Fruit fly (Drosophila melanogaster) whole organism, wandering third instar larva: ENCODE measurements around the gene Muc68Ca.

Experiments
- CG32264 ChIP-seq: fragments of 200-800 bp; sonication (Bioruptor generic); optimal IDR thresholded peaks from 2 replicates; lab custom pipeline; 2016; ENCODE audit warnings: missing biosample characterization, missing genetic modification characterization
- CG9705 ChIP-seq: fragments of 200-800 bp; sonication (Bioruptor generic); optimal IDR thresholded peaks from 2 replicates; lab custom pipeline; 2018; ENCODE audit warnings: missing biosample characterization, mild to moderate bottlenecking, missing genetic modification characterization
- CrebA ChIP-seq: fragments of 200-800 bp; sonication (Bioruptor generic); optimal IDR thresholded peaks from 2 replicates; lab custom pipeline; 2016; ENCODE audit warnings: missing biosample characterization, mild to moderate bottlenecking, missing genetic modification characterization, borderline replicate concordance
- Dif ChIP-seq: fragments of 200-275, 200-300 bp; sonication (Bioruptor generic); optimal IDR thresholded peaks from 2 replicates; lab custom pipeline; 2018; ENCODE audit warnings: missing biosample characterization, missing genetic modification characterization; ENCODE audit not compliant: partially characterized antibody
- HLH106 ChIP-seq: fragments of 200-800 bp; optimal IDR thresholded peaks from 3 replicates; lab custom pipeline; 2019; ENCODE audit warnings: missing biosample characterization, mild to moderate bottlenecking, missing genetic modification characterization, moderate library complexity
- Hnf4 ChIP-seq: fragments of 200-800 bp; sonication (Bioruptor generic); optimal IDR thresholded peaks from 2 replicates; lab custom pipeline; 2016; ENCODE audit warnings: missing biosample characterization, mild to moderate bottlenecking, missing genetic modification characterization
- Hr83 ChIP-seq: fragments of 200-300 bp; sonication (Bioruptor generic); optimal IDR thresholded peaks from 2 replicates; lab custom pipeline; 2016; ENCODE audit warnings: missing biosample characterization, mild to moderate bottlenecking, missing genetic modification characterization, moderate library complexity; ENCODE audit not compliant: poor library complexity, severe bottlenecking
- Mio ChIP-seq: sonication (Bioruptor generic); optimal IDR thresholded peaks from 2 replicates; lab custom pipeline; 2016; ENCODE audit warnings: missing biosample characterization, missing genetic modification characterization
- Myc ChIP-seq: fragments of >200 bp; optimal IDR thresholded peaks from 2 replicates; lab custom pipeline; 2017
- N ChIP-seq: fragments of >200 bp; optimal IDR thresholded peaks from 2 replicates; lab custom pipeline; 2018; ENCODE audit warnings: missing biosample characterization, missing external identifiers, missing genetic modification characterization
- OdsH ChIP-seq: fragments of 200-800 bp; sonication (Bioruptor generic); optimal IDR thresholded peaks from 2 replicates; lab custom pipeline; 2016; ENCODE audit warnings: missing biosample characterization, mild to moderate bottlenecking, missing genetic modification characterization
- Rel ChIP-seq, 2 experiments: fragments of 200-800 bp; sonication (Bioruptor generic) in 1 of 2; optimal IDR thresholded peaks; 2 replicates in 1 of 2; 3 replicates in 1 of 2; lab custom pipeline; 2016 to 2019; ENCODE audit warnings: mild to moderate bottlenecking in 2 of 2, missing biosample characterization in 2 of 2, missing genetic modification characterization in 2 of 2, moderate library complexity in 1 of 2
- Sp1 ChIP-seq: fragments of 200-800 bp; sonication (Bioruptor generic); optimal IDR thresholded peaks from 3 replicates; lab custom pipeline; 2019; ENCODE audit warnings: missing biosample characterization, mild to moderate bottlenecking, missing genetic modification characterization, moderate library complexity
- Vsx2 ChIP-seq: fragments of 200-300, 225-300 bp; sonication (Bioruptor generic); optimal IDR thresholded peaks from 2 replicates; lab custom pipeline; 2018; ENCODE audit warnings: missing biosample characterization, missing genetic modification characterization; ENCODE audit not compliant: partially characterized antibody
- br ChIP-seq: fragments of 200-800 bp; sonication (Bioruptor generic); optimal IDR thresholded peaks from 2 replicates; lab custom pipeline; 2016; ENCODE audit warnings: missing biosample characterization, missing genetic modification characterization
- brk ChIP-seq: fragments of 200-800 bp; sonication (Bioruptor generic); optimal IDR thresholded peaks from 2 replicates; lab custom pipeline; 2016; ENCODE audit warnings: missing biosample characterization, mild to moderate bottlenecking, missing genetic modification characterization
- dl ChIP-seq, 2 experiments: fragments of 175-275, 200-275 bp in 1 of 2; fragments of 200-275 bp in 1 of 2; sonication (Bioruptor generic); optimal IDR thresholded peaks; lab custom pipeline; 2018; ENCODE audit warnings: mild to moderate bottlenecking in 2 of 2, missing biosample characterization in 2 of 2, missing genetic modification characterization in 2 of 2, moderate library complexity in 2 of 2; ENCODE audit not compliant: partially characterized antibody in 2 of 2, insufficient read depth in 1 of 2
- dmrt93B ChIP-seq: fragments of 200-800 bp; sonication (Bioruptor generic); optimal IDR thresholded peaks from 2 replicates; lab custom pipeline; 2018; ENCODE audit warnings: missing biosample characterization, mild to moderate bottlenecking, missing genetic modification characterization
- dsf ChIP-seq: sonication (Bioruptor generic); optimal IDR thresholded peaks from 2 replicates; lab custom pipeline; 2016; ENCODE audit warnings: missing biosample characterization, missing genetic modification characterization, borderline replicate concordance
- foxo ChIP-seq, 2 experiments: fragments of 200-800 bp; sonication (Bioruptor generic); optimal IDR thresholded peaks; 2 replicates in 1 of 2; 3 replicates in 1 of 2; lab custom pipeline; 2016 to 2017; ENCODE audit warnings: missing biosample characterization in 2 of 2, missing genetic modification characterization in 2 of 2
- h ChIP-seq: fragments of 200-800 bp; sonication (Bioruptor generic); optimal IDR thresholded peaks from 3 replicates; lab custom pipeline; 2016; ENCODE audit warnings: missing biosample characterization, mild to moderate bottlenecking, missing genetic modification characterization
- jim ChIP-seq: fragments of 175-275, 200-325 bp; sonication (Bioruptor generic); optimal IDR thresholded peaks from 2 replicates; lab custom pipeline; 2016; ENCODE audit warnings: missing biosample characterization, mild to moderate bottlenecking, missing genetic modification characterization
- pan ChIP-seq: fragments of >200 bp; optimal IDR thresholded peaks from 2 replicates; lab custom pipeline; 2017
- psq ChIP-seq: fragments of 200-800 bp; sonication (Bioruptor generic); optimal IDR thresholded peaks from 3 replicates; lab custom pipeline; 2017; ENCODE audit warnings: missing biosample characterization, mild to moderate bottlenecking, missing genetic modification characterization, moderate library complexity
- rgr ChIP-seq: fragments of 200-800 bp; sonication (Bioruptor generic); optimal IDR thresholded peaks from 3 replicates; lab custom pipeline; 2016; ENCODE audit warnings: missing biosample characterization, mild to moderate bottlenecking, missing genetic modification characterization
- sage ChIP-seq: fragments of 200-800 bp; sonication (Bioruptor generic); optimal IDR thresholded peaks from 2 replicates; lab custom pipeline; 2016; ENCODE audit warnings: missing biosample characterization, mild to moderate bottlenecking, missing genetic modification characterization
- sv ChIP-seq: fragments of 200-800 bp; sonication (Bioruptor generic); optimal IDR thresholded peaks from 3 replicates; lab custom pipeline; 2016; ENCODE audit warnings: missing biosample characterization, missing genetic modification characterization
- tai ChIP-seq: sonication (Bioruptor generic); optimal IDR thresholded peaks from 2 replicates; lab custom pipeline; 2016; ENCODE audit warnings: missing biosample characterization, missing genetic modification characterization
- woc ChIP-seq: sonication (Bioruptor generic); optimal IDR thresholded peaks from 2 replicates; lab custom pipeline; 2016; ENCODE audit warnings: missing biosample characterization, mild to moderate bottlenecking, missing genetic modification characterization

The Muc68Ca gene

dm6 chr3L:11626229-11626826 is 6.4 kb upstream of the Muc68Ca start, which contains the start of gene PCID2:
Gene PCID2 (plus strand): TSS chr3L:11626441.
- no peak for TF ChIP-seq Vsx2
- TF ChIP-seq Sp1 (GFP tag; lab: Kevin White, UChicago) = no peak
- no peak for TF ChIP-seq pan (lab: Kevin White, UChicago)
- TF ChIP-seq br (GFP tag; lab: Kevin White, UChicago) = no peak
- no peak for TF ChIP-seq sv (GFP tag; lab: Kevin White, UChicago)
- no peak for TF ChIP-seq dmrt93B (GFP tag; lab: Kevin White, UChicago)
- no peak for TF ChIP-seq h (GFP tag; lab: Kevin White, UChicago)
- no peak for TF ChIP-seq CG9705 (GFP tag; lab: Kevin White, UChicago)
- no peak for TF ChIP-seq dl (GFP tag; optimal IDR thresholded peaks at IDR 0.05; lab: Kevin White, UChicago; ENCODE audit: insufficient read depth in 1 of 2, partially characterized antibody in 2 of 2)
- TF ChIP-seq Dif (GFP tag; lab: Kevin White, UChicago) = no peak
- no peak for TF ChIP-seq Hr83 (GFP tag; lab: Kevin White, UChicago)

- TF ChIP-seq sage (no peak), foxo (GFP tag; optimal IDR thresholded peaks at IDR 0.05; lab: Kevin White, UChicago) (no peak), CG9705 (GFP tag; lab: Kevin White, UChicago) (no peak), Vsx2 (no peak), dsf (GFP tag; lab: Kevin White, UChicago) (no peak), Myc (lab: Kevin White, UChicago) (no peak), woc (GFP tag; lab: Kevin White, UChicago) (no peak), N (GFP tag; lab: Kevin White, UChicago) (no peak), tai (GFP tag; lab: Kevin White, UChicago) (no peak), rgr (GFP tag; lab: Kevin White, UChicago) (no peak), Mio (GFP tag; lab: Kevin White, UChicago) (no peak), jim (GFP tag; lab: Kevin White, UChicago) (no peak)
These were observed 5.8 kb upstream of the Muc68Ca start, which contains the start of gene CG6083 for dm6 chr3L:11625634-11626175. Gene CG6083 (minus strand): TSS chr3L:11626125.

DNA sequence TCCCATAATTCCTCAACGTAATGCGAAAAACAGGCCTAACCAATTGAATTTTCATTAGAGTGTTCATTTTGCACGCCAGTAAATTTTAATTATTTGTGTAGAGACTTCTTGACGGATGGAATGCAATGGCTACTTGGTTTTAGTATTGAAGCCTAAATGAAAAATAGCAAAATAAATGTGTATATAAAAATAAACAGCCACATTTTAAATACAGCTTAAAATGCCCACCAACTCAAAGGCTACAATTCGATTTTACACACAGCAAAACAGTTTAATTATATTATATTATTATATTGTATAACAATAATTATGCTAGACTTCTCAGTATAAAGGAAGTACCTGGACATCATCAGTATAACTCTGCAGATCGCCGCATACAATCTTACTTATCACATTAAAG is 4.4 kb upstream of the Muc68Ca start, which contains the start of gene Akr1B:
Gene Akr1B (minus strand): TSS at position 101 of the 400 bp plus-strand sequence.
- TF ChIP-seq sage (no peak), Sp1 (GFP tag; lab: Kevin White, UChicago) (no peak), CG32264 (GFP tag; lab: Kevin White, UChicago) (no peak), HLH106 (tag; lab: Kevin White, UChicago) (no peak), Hr83 (GFP tag; lab: Kevin White, UChicago) (no peak), dsf (GFP tag; lab: Kevin White, UChicago) (no peak), Myc (lab: Kevin White, UChicago) (no peak), br (GFP tag; lab: Kevin White, UChicago) (no peak), CrebA (GFP tag; lab: Kevin White, UChicago) (no peak), Mio (GFP tag; lab: Kevin White, UChicago) (no peak), sv (GFP tag; lab: Kevin White, UChicago) (no peak)

dm6 chr3L:11623245-11623883 is 3.5 kb upstream of the Muc68Ca start:
- no peak for TF ChIP-seq br (GFP tag; lab: Kevin White, UChicago)
- TF ChIP-seq OdsH (GFP tag; lab: Kevin White, UChicago) = peak; percentile 22
- TF ChIP-seq sv (GFP tag; lab: Kevin White, UChicago) = no peak
- peak; percentile 23 for TF ChIP-seq h (GFP tag; lab: Kevin White, UChicago)
- TF ChIP-seq brk = peak; percentile 56
- TF ChIP-seq Sp1 (GFP tag; lab: Kevin White, UChicago) = peak; percentile 20
- TF ChIP-seq woc (GFP tag; lab: Kevin White, UChicago) = no peak
- peak; percentile 69 for TF ChIP-seq sage
- TF ChIP-seq HLH106 (tag; lab: Kevin White, UChicago) = peak; percentile 9
- no peak for TF ChIP-seq Rel (GFP tag; optimal IDR thresholded peaks at IDR 0.05; lab: Kevin White, UChicago)
- peak; percentile 13 for TF ChIP-seq Rel (tag; optimal IDR thresholded peaks at IDR 0.05; lab: Kevin White, UChicago)
- peak; percentile 7 for TF ChIP-seq psq
- peak; percentile 43 for TF ChIP-seq Hnf4 (GFP tag; lab: Kevin White, UChicago)
- peak; percentile 9 for TF ChIP-seq rgr (GFP tag; lab: Kevin White, UChicago)
- no peak for TF ChIP-seq dmrt93B (GFP tag; lab: Kevin White, UChicago)
- peak; percentile 6 for TF ChIP-seq Myc (lab: Kevin White, UChicago)
